Worm (Caenorhabditis elegans): ENCODE data around the gene col-127.
A peak's percentile ranks its signal among the peaks of the same experiment; 100 is the strongest.

- TF ChIP-seq him-1 (tag; optimal IDR thresholded peaks at IDR 0.05) (no peak), dao-5 (tag; optimal IDR thresholded peaks at IDR 0.05) (no peak), W03F9.2 (tag; optimal IDR thresholded peaks at IDR 0.05) (peak; percentile 81)
Measured at ce11 chrIV:11314885-11315284, 48.9 kb upstream of the col-127 start, which contains the start of the genes B0035.3, B0035.22 and pfd-4.

All from whole organism, L4/young adult.